Fruit fly (Drosophila melanogaster): ENCODE data around the gene Tmf.
A peak's percentile ranks its signal among the peaks of the same experiment; 100 is the strongest.

The Tmf gene

DNA sequence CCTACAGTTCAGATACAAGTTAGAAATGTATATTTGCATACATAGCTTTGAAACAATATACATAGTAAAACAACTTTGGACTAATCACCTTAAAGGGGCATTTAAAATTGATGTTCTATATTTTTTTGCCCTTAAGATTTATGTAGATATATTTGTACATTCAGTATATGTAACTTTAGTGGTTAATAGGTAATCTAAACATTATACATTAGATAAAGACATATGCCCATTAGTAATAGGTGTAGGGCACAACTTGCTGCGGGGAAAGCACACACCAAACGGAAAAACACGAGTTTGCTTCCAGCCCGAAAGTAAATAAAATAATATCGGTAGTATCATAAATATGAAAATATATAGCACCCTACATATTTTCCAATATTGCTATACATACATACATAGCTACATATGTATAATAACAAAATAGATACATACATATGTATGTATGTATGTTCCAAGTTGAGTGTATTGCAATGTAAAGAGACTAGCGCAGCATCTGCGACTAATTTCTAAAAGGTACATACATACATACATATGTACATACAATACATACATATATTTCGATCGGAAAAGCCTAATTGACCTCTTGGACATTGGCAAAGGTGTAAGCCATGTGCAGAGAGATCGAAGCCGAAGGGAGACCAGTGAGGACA is 19.3 kb downstream of the Tmf start, which contains the start of gene CG43736 (continued):
- TF ChIP-seq fd64A (GFP tag; optimal IDR thresholded peaks at IDR 0.05): peak; percentile 83
- TF ChIP-seq pzg (GFP tag; optimal IDR thresholded peaks at IDR 0.05): peak; percentile 7
- peak; percentile 59 for TF ChIP-seq sqz (GFP tag; optimal IDR thresholded peaks at IDR 0.05)
- peak; percentile 92 for TF ChIP-seq D19B (GFP tag; optimal IDR thresholded peaks at IDR 0.05)
- peak; percentile 79 for TF ChIP-seq CG4730 (GFP tag; IDR thresholded peaks at IDR 0.05)
- peak; percentile 92 for TF ChIP-seq CG3847 (GFP tag; IDR thresholded peaks at IDR 0.05)
- TF ChIP-seq NfI (GFP tag; optimal IDR thresholded peaks at IDR 0.05): peak; percentile 95
- TF ChIP-seq Kr (GFP tag; optimal IDR thresholded peaks at IDR 0.05): no peak
- peak; percentile 70 for TF ChIP-seq CG5953 (GFP tag; IDR thresholded peaks at IDR 0.05)
- peak; percentile 90 for TF ChIP-seq CG12744 (GFP tag; optimal IDR thresholded peaks at IDR 0.05)
- peak; percentile 97 for TF ChIP-seq CG15269 (tag; optimal IDR thresholded peaks at IDR 0.05)
- peak; percentile 88 for TF ChIP-seq crc (GFP tag; optimal IDR thresholded peaks at IDR 0.05)
- peak; percentile 99 for TF ChIP-seq CG2678 (tag; optimal IDR thresholded peaks at IDR 0.05)
- TF ChIP-seq pros (GFP tag; optimal IDR thresholded peaks at IDR 0.05): no peak
- TF ChIP-seq jing (GFP tag; optimal IDR thresholded peaks at IDR 0.05): peak; percentile 92
- TF ChIP-seq sob (GFP tag; IDR thresholded peaks at IDR 0.05): peak; percentile 86
- TF ChIP-seq Taf1 (GFP tag; IDR thresholded peaks at IDR 0.05): peak; percentile 65
- TF ChIP-seq Camta (GFP tag; optimal IDR thresholded peaks at IDR 0.05): peak; percentile 91
- peak; percentile 91 for TF ChIP-seq slbo (GFP tag; IDR thresholded peaks at IDR 0.05)
- peak; percentile 91 for TF ChIP-seq Side (GFP tag; optimal IDR thresholded peaks at IDR 0.05)
- TF ChIP-seq pita (GFP tag; optimal IDR thresholded peaks at IDR 0.05): no peak
- TF ChIP-seq Med (GFP tag): peak; percentile 98
- TF ChIP-seq CG14710 (tag; optimal IDR thresholded peaks at IDR 0.05): peak; percentile 96
- peak; percentile 98 for TF ChIP-seq gem (tag; optimal IDR thresholded peaks at IDR 0.05)
- TF ChIP-seq cas (GFP tag; IDR thresholded peaks at IDR 0.05): peak; percentile 69
- TF ChIP-seq ase (GFP tag; IDR thresholded peaks at IDR 0.05): peak; percentile 86
- peak; percentile 87 for TF ChIP-seq CG8359 (GFP tag; optimal IDR thresholded peaks at IDR 0.05; ENCODE audit: borderline replicate concordance)
- TF ChIP-seq wdn (GFP tag; IDR thresholded peaks at IDR 0.05): peak; percentile 70; the same call in 1 of the 2 replicates
- TF ChIP-seq prd (optimal IDR thresholded peaks at IDR 0.05): no peak
- TF ChIP-seq prd (GFP tag; IDR thresholded peaks at IDR 0.05): peak; percentile 88
- TF ChIP-seq HLHmδ (GFP tag; optimal IDR thresholded peaks at IDR 0.05): no peak
- peak; percentile 49 for TF ChIP-seq ash1 (GFP tag; optimal IDR thresholded peaks at IDR 0.05)
- no peak for TF ChIP-seq Dll (GFP tag; IDR thresholded peaks at IDR 0.05; ENCODE audit: partially characterized antibody)
- peak; percentile 59; the same call in 1 of the 2 replicates for TF ChIP-seq sens-2 (GFP tag; IDR thresholded peaks at IDR 0.05)
- peak; percentile 94 for TF ChIP-seq trem (tag; optimal IDR thresholded peaks at IDR 0.05)
- peak; percentile 93 for TF ChIP-seq CG7786 (GFP tag; optimal IDR thresholded peaks at IDR 0.05)
- peak; percentile 95 for TF ChIP-seq CG12071 (GFP tag; optimal IDR thresholded peaks at IDR 0.05)
- peak; percentile 99 for TF ChIP-seq CG31441 (GFP tag; IDR thresholded peaks at IDR 0.05)
- no peak for TF ChIP-seq tll (GFP tag; optimal IDR thresholded peaks at IDR 0.05)
- TF ChIP-seq danr (GFP tag; IDR thresholded peaks at IDR 0.05): peak; percentile 90
- TF ChIP-seq CG8388 (GFP tag; optimal IDR thresholded peaks at IDR 0.05): peak; percentile 95
- TF ChIP-seq CG17186 (GFP tag; optimal IDR thresholded peaks at IDR 0.05): peak; percentile 82
- TF ChIP-seq Pdp1 (GFP tag; optimal IDR thresholded peaks at IDR 0.05): peak; percentile 84 to 94
- peak; percentile 92 for TF ChIP-seq chn (GFP tag; optimal IDR thresholded peaks at IDR 0.05)
- TF ChIP-seq Drgx (GFP tag; IDR thresholded peaks at IDR 0.05): peak; percentile 90
- TF ChIP-seq HmgD (GFP tag; optimal IDR thresholded peaks at IDR 0.05): peak; percentile 45
- TF ChIP-seq H15 (GFP tag; IDR thresholded peaks at IDR 0.05): peak; percentile 77
- no peak for TF ChIP-seq gfzf (GFP tag; optimal IDR thresholded peaks at IDR 0.05)
- TF ChIP-seq CG14050 (GFP tag; IDR thresholded peaks at IDR 0.05): peak; percentile 78
- no peak for TF ChIP-seq tna (GFP tag; IDR thresholded peaks at IDR 0.05; ENCODE audit: partially characterized antibody)

Data from whole organism, embryonic.